Fruit fly (Drosophila melanogaster) whole organism, prepupa: Measurements from ENCODE around the gene Kebab.

Experiments used
- CG10631 ChIP-seq: fragments of 200-800 bp; sonication (Bioruptor generic); optimal IDR thresholded peaks from 2 replicates; lab custom pipeline; 2016; ENCODE audit warnings: missing biosample characterization, missing genetic modification characterization
- CG10669 ChIP-seq: fragments of 200-800 bp; sonication (Bioruptor generic); optimal IDR thresholded peaks from 3 replicates; lab custom pipeline; 2018; ENCODE audit warnings: missing biosample characterization, mild to moderate bottlenecking, missing genetic modification characterization, moderate library complexity
- CG11294 ChIP-seq: fragments of 200-800 bp; sonication (Bioruptor generic); IDR thresholded peaks from 2 replicates; pipeline ENCODE4 v1.3.6; 2022; ENCODE audit warnings: missing biosample characterization, missing genetic modification characterization
- CG11762 ChIP-seq: fragments of 200-800 bp; sonication (Bioruptor generic); optimal IDR thresholded peaks from 3 replicates; lab custom pipeline; 2016; ENCODE audit warnings: missing biosample characterization, missing genetic modification characterization; ENCODE audit not compliant: insufficient read depth
- CG11902 ChIP-seq: fragments of 200-800 bp; sonication (Bioruptor generic); optimal IDR thresholded peaks from 3 replicates; lab custom pipeline; 2016; ENCODE audit warnings: missing biosample characterization, missing genetic modification characterization
- CG15336 ChIP-seq: fragments of 200-800 bp; sonication (Bioruptor generic); IDR thresholded peaks from 2 replicates; pipeline ENCODE4 v1.3.6; 2022; ENCODE audit warnings: missing biosample characterization, missing genetic modification characterization
- CG1621 ChIP-seq: fragments of 200-800 bp; sonication (Bioruptor generic); optimal IDR thresholded peaks from 3 replicates; lab custom pipeline; 2018; ENCODE audit warnings: missing biosample characterization, mild to moderate bottlenecking, missing genetic modification characterization
- CG16779 ChIP-seq: fragments of 200-800 bp; sonication (Bioruptor generic); optimal IDR thresholded peaks from 3 replicates; lab custom pipeline; 2017; ENCODE audit warnings: missing biosample characterization, mild to moderate bottlenecking, missing genetic modification characterization
- CG31627 ChIP-seq: fragments of 200-800 bp; sonication (Bioruptor generic); optimal IDR thresholded peaks from 3 replicates; lab custom pipeline; 2016; ENCODE audit warnings: missing biosample characterization, missing genetic modification characterization
- CG32006 ChIP-seq: fragments of 200-800 bp; sonication (Bioruptor generic); optimal IDR thresholded peaks from 3 replicates; lab custom pipeline; 2017; ENCODE audit warnings: missing biosample characterization, mild to moderate bottlenecking, missing genetic modification characterization
- CG3919 ChIP-seq: fragments of 200-800 bp; sonication (Bioruptor generic); optimal IDR thresholded peaks from 3 replicates; lab custom pipeline; 2016; ENCODE audit warnings: missing biosample characterization, missing genetic modification characterization
- CG4318 ChIP-seq: fragments of 200-800 bp; sonication (Bioruptor generic); optimal IDR thresholded peaks from 3 replicates; lab custom pipeline; 2017; ENCODE audit warnings: missing biosample characterization, mild to moderate bottlenecking, missing genetic modification characterization
- CG6163 ChIP-seq: fragments of 200-800 bp; sonication (Bioruptor generic); IDR thresholded peaks from 3 replicates; pipeline ENCODE4 v1.3.6; 2022; ENCODE audit warnings: missing biosample characterization, missing genetic modification characterization
- CG6276 ChIP-seq: fragments of 200-800 bp; sonication (Bioruptor generic); optimal IDR thresholded peaks from 2 replicates; lab custom pipeline; 2017; ENCODE audit warnings: missing biosample characterization, mild to moderate bottlenecking, missing genetic modification characterization
- CG6792 ChIP-seq: fragments of 200-800 bp; sonication (Bioruptor generic); optimal IDR thresholded peaks from 3 replicates; lab custom pipeline; 2016; ENCODE audit warnings: missing biosample characterization, missing genetic modification characterization
- CG6808 ChIP-seq: fragments of 200-800 bp; sonication (Bioruptor generic); optimal IDR thresholded peaks from 3 replicates; lab custom pipeline; 2017; ENCODE audit warnings: missing biosample characterization, missing genetic modification characterization, mild to moderate bottlenecking, moderate library complexity, missing genetic modification reagents
- CG6854 ChIP-seq: fragments of 200-800 bp; sonication (Bioruptor generic); optimal IDR thresholded peaks from 2 replicates; lab custom pipeline; 2017; ENCODE audit warnings: missing biosample characterization, mild to moderate bottlenecking, missing genetic modification characterization
- CG7368 ChIP-seq: fragments of 200-800 bp; sonication (Bioruptor generic); optimal IDR thresholded peaks from 3 replicates; lab custom pipeline; 2016; ENCODE audit warnings: missing biosample characterization, missing genetic modification characterization
- CG8119 ChIP-seq: fragments of 200-800 bp; sonication (Bioruptor generic); IDR thresholded peaks from 3 replicates; pipeline ENCODE4 v1.3.6; 2022; ENCODE audit warnings: missing biosample characterization, missing genetic modification characterization
- CG8319 ChIP-seq: fragments of 200-800 bp; sonication (Bioruptor generic); optimal IDR thresholded peaks from 3 replicates; lab custom pipeline; 2016; ENCODE audit warnings: missing biosample characterization, missing genetic modification characterization
- CG8632 ChIP-seq: fragments of 200-800 bp; sonication (Bioruptor generic); optimal IDR thresholded peaks from 3 replicates; lab custom pipeline; 2016; ENCODE audit warnings: missing biosample characterization, missing genetic modification characterization
- Eip75B ChIP-seq: fragments of 200-800 bp; sonication (Bioruptor generic); optimal IDR thresholded peaks from 3 replicates; lab custom pipeline; 2016; ENCODE audit warnings: missing biosample characterization, missing genetic modification characterization
- Eip78C ChIP-seq: fragments of 200-800 bp; sonication (Bioruptor generic); peaks from one replicate; lab custom pipeline; 2016; ENCODE audit warnings: missing biosample characterization, missing genetic modification characterization
- Ets21C ChIP-seq: fragments of 200-800 bp; sonication (Bioruptor generic); optimal IDR thresholded peaks from 3 replicates; lab custom pipeline; 2016; ENCODE audit warnings: missing biosample characterization, missing genetic modification characterization
- Ets96B ChIP-seq: fragments of 200-800 bp; optimal IDR thresholded peaks from 2 replicates; lab custom pipeline; 2019; ENCODE audit warnings: missing biosample characterization, mild to moderate bottlenecking, missing genetic modification characterization, moderate library complexity
- Gug ChIP-seq: fragments of 200-800 bp; sonication (Bioruptor generic); IDR thresholded peaks from 2 replicates; pipeline ENCODE4 v1.3.6; 2022; ENCODE audit warnings: missing biosample characterization, missing genetic modification characterization
- Hr39 ChIP-seq: fragments of 200-800 bp; sonication (Bioruptor generic); optimal IDR thresholded peaks from 2 replicates; lab custom pipeline; 2016; ENCODE audit warnings: missing biosample characterization, missing genetic modification characterization
- Hr4 ChIP-seq: fragments of 200-800 bp; sonication (Bioruptor generic); optimal IDR thresholded peaks from 3 replicates; lab custom pipeline; 2016; ENCODE audit warnings: missing biosample characterization, missing genetic modification characterization
- Lpt ChIP-seq: fragments of 200-800 bp; sonication (Bioruptor generic); optimal IDR thresholded peaks from 3 replicates; lab custom pipeline; 2016; ENCODE audit warnings: missing biosample characterization, missing genetic modification characterization
- Met ChIP-seq: fragments of 200-800 bp; sonication (Bioruptor generic); optimal IDR thresholded peaks from 3 replicates; lab custom pipeline; 2016; ENCODE audit warnings: missing biosample characterization, missing genetic modification characterization
- Smox ChIP-seq: fragments of 200-800 bp; sonication (Bioruptor generic); optimal IDR thresholded peaks from 3 replicates; lab custom pipeline; 2016; ENCODE audit warnings: missing biosample characterization, missing genetic modification characterization
- Sox102F ChIP-seq: fragments of 200-800 bp; sonication (Bioruptor generic); optimal IDR thresholded peaks from 2 replicates; lab custom pipeline; 2016; ENCODE audit warnings: missing biosample characterization, mild to moderate bottlenecking, missing genetic modification characterization
- Sox14 ChIP-seq: fragments of 200-800 bp; sonication (Bioruptor generic); optimal IDR thresholded peaks from 3 replicates; lab custom pipeline; 2016; ENCODE audit warnings: missing biosample characterization, missing genetic modification characterization
- Sox15 ChIP-seq: fragments of 200-800 bp; sonication (Bioruptor generic); optimal IDR thresholded peaks from 3 replicates; lab custom pipeline; 2016; ENCODE audit warnings: missing biosample characterization, missing genetic modification characterization
- acj6 ChIP-seq: fragments of 200-800 bp; sonication (Bioruptor generic); optimal IDR thresholded peaks from 3 replicates; lab custom pipeline; 2016; ENCODE audit warnings: missing biosample characterization, missing genetic modification characterization
- cyc ChIP-seq: fragments of 200-800 bp; sonication (Bioruptor generic); optimal IDR thresholded peaks from 3 replicates; lab custom pipeline; 2016; ENCODE audit warnings: missing biosample characterization, missing genetic modification characterization
- eg ChIP-seq: fragments of 200-800 bp; sonication (Bioruptor generic); IDR thresholded peaks from 3 replicates; pipeline ENCODE4 v1.3.6; 2022; ENCODE audit warnings: missing biosample characterization, missing genetic modification characterization
- esn ChIP-seq: fragments of 200-800 bp; sonication (Bioruptor generic); optimal IDR thresholded peaks from 2 replicates; lab custom pipeline; 2016; ENCODE audit warnings: missing biosample characterization, mild to moderate bottlenecking, missing genetic modification characterization, moderate library complexity
- fd59A ChIP-seq: fragments of 200-800 bp; sonication (Bioruptor generic); optimal IDR thresholded peaks from 2 replicates; lab custom pipeline; 2017; ENCODE audit warnings: missing biosample characterization, mild to moderate bottlenecking, missing genetic modification characterization, missing genetic modification reagents
- fd85E ChIP-seq: fragments of 200-800 bp; sonication (Bioruptor generic); optimal IDR thresholded peaks from 3 replicates; lab custom pipeline; 2016; ENCODE audit warnings: missing biosample characterization, missing genetic modification characterization
- fkh ChIP-seq: fragments of 200-800 bp; sonication (Bioruptor generic); optimal IDR thresholded peaks from 3 replicates; lab custom pipeline; 2017; ENCODE audit warnings: missing biosample characterization, mild to moderate bottlenecking, missing genetic modification characterization, moderate library complexity
- lz ChIP-seq: fragments of 200-800 bp; sonication (Bioruptor generic); optimal IDR thresholded peaks from 3 replicates; lab custom pipeline; 2016; ENCODE audit warnings: missing biosample characterization, missing genetic modification characterization
- net ChIP-seq: fragments of 200-800 bp; sonication (Bioruptor generic); optimal IDR thresholded peaks from 3 replicates; lab custom pipeline; 2016; ENCODE audit warnings: missing biosample characterization, missing genetic modification characterization
- pdm3 ChIP-seq: fragments of 200-800 bp; sonication (Bioruptor generic); optimal IDR thresholded peaks from 3 replicates; lab custom pipeline; 2016; ENCODE audit warnings: missing biosample characterization, missing genetic modification characterization
- salr ChIP-seq, 2 experiments: fragments of 200-800 bp; sonication (Bioruptor generic); optimal IDR thresholded peaks; 3 replicates each; lab custom pipeline; 2016 to 2018; ENCODE audit warnings: missing biosample characterization in 2 of 2, missing genetic modification characterization in 2 of 2, mild to moderate bottlenecking in 1 of 2
- spab ChIP-seq: fragments of 200-800 bp; sonication (Bioruptor generic); optimal IDR thresholded peaks from 2 replicates; lab custom pipeline; 2017; ENCODE audit warnings: missing biosample characterization, mild to moderate bottlenecking, missing genetic modification characterization, missing genetic modification reagents
- ss ChIP-seq, 2 experiments: fragments of 200-800 bp; sonication (Bioruptor generic); optimal IDR thresholded peaks; 2 replicates in 1 of 2; 3 replicates in 1 of 2; lab custom pipeline; 2017 to 2018; ENCODE audit warnings: mild to moderate bottlenecking in 2 of 2, missing biosample characterization in 2 of 2, missing genetic modification characterization in 2 of 2, moderate library complexity in 1 of 2
- svp ChIP-seq: fragments of 200-800 bp; sonication (Bioruptor generic); peaks from one replicate; lab custom pipeline; 2016; ENCODE audit warnings: missing biosample characterization, missing genetic modification characterization

The Kebab gene

dm6 chr2L:2054289-2054688, 9.0 kb downstream of the Kebab start, which contains the start of gene Or22c:
Gene Or22c, plus strand, starts transcription at chr2L:2054589.
- TF ChIP-seq spab (GFP tag; lab: Kevin White, UChicago) (no peak), Met (GFP tag; lab: Kevin White, UChicago) (no peak), net (GFP tag; lab: Kevin White, UChicago) (no peak), CG15336 (GFP tag; lab: Robert Waterston, UW) (no peak), salr (GFP tag; optimal IDR thresholded peaks at IDR 0.05; lab: Kevin White, UChicago) (no peak), Sox15 (no peak), svp (no peak), Gug (GFP tag; lab: Robert Waterston, UW) (no peak), CG6163 (GFP tag; lab: Robert Waterston, UW) (no peak), CG10631 (GFP tag; lab: Kevin White, UChicago) (no peak), Sox102F (GFP tag; lab: Kevin White, UChicago) (no peak), Hr39 (no peak), Ets96B (no peak), CG10669 (GFP tag; lab: Kevin White, UChicago) (no peak), CG11294 (no peak), CG31627 (GFP tag; lab: Kevin White, UChicago) (no peak), eg (GFP tag; lab: Robert Waterston, UW) (no peak)
- TF ChIP-seq, all 60 proteins: peak for 0

dm6 chr2L:2072970-2073369, 27.7 kb downstream of the Kebab start:
- 0 out of 3 replicates have a peak, but pooled peaks have one; percentile 18 for TF ChIP-seq eg (GFP tag; lab: Robert Waterston, UW)
- TF ChIP-seq Lpt (GFP tag; lab: Kevin White, UChicago) = no peak
- peak; percentile 41 for TF ChIP-seq CG6808 (GFP tag; lab: Kevin White, UChicago)
- TF ChIP-seq CG6792 (GFP tag; lab: Kevin White, UChicago) = peak; percentile 8
- no peak for TF ChIP-seq CG11762 (GFP tag; lab: Kevin White, UChicago)
- no peak for TF ChIP-seq Sox15
- no peak for TF ChIP-seq CG1621 (tag; lab: Kevin White, UChicago)
- TF ChIP-seq cyc = peak; percentile 10
- peak; percentile 35 for TF ChIP-seq acj6 (GFP tag; lab: Kevin White, UChicago)
- TF ChIP-seq Hr4 (GFP tag; lab: Kevin White, UChicago) = peak; percentile 27
- TF ChIP-seq fkh (GFP tag; lab: Kevin White, UChicago) = no peak
- peak; percentile 42 for TF ChIP-seq CG3919
- TF ChIP-seq CG16779 (tag; lab: Kevin White, UChicago) = no peak
- no peak for TF ChIP-seq CG11294
- no peak for TF ChIP-seq esn (GFP tag; lab: Kevin White, UChicago)
- no peak for TF ChIP-seq Gug (GFP tag; lab: Robert Waterston, UW)
- TF ChIP-seq Met (GFP tag; lab: Kevin White, UChicago) = peak; percentile 16
- no peak for TF ChIP-seq CG11902 (GFP tag; lab: Kevin White, UChicago)
- peak; percentile 51 for TF ChIP-seq CG10669 (GFP tag; lab: Kevin White, UChicago)
- peak; percentile 36 for TF ChIP-seq pdm3 (GFP tag; lab: Kevin White, UChicago)
- peak; percentile 21 for TF ChIP-seq CG32006 (GFP tag; lab: Kevin White, UChicago)
- no peak for TF ChIP-seq Sox14 (GFP tag; lab: Kevin White, UChicago)
- TF ChIP-seq CG8119 = 0 out of 3 replicates have a peak, but pooled peaks have one; percentile 14
- no peak for TF ChIP-seq fd85E (GFP tag; lab: Kevin White, UChicago)
- peak; percentile 43 for TF ChIP-seq CG10631 (GFP tag; lab: Kevin White, UChicago)
- peak; percentile 17 for TF ChIP-seq Smox (GFP tag; lab: Kevin White, UChicago)
- peak; percentile 41; the same call in 1 of the 3 replicates for TF ChIP-seq CG6163 (GFP tag; lab: Robert Waterston, UW)
- peak; percentile 13 for TF ChIP-seq lz (GFP tag; lab: Kevin White, UChicago)
- TF ChIP-seq fd59A = peak; percentile 43
- TF ChIP-seq Sox102F (GFP tag; lab: Kevin White, UChicago) = no peak
- TF ChIP-seq CG4318 = no peak
- TF ChIP-seq CG31627 (GFP tag; lab: Kevin White, UChicago) = no peak
- TF ChIP-seq Ets21C (GFP tag; lab: Kevin White, UChicago) = no peak
- TF ChIP-seq ss (GFP tag; optimal IDR thresholded peaks at IDR 0.05; lab: Kevin White, UChicago) = peak in 1 of 2 experiments; percentile 62
- peak in 1 of 2 experiments; percentile 41 for TF ChIP-seq salr (GFP tag; optimal IDR thresholded peaks at IDR 0.05; lab: Kevin White, UChicago)
- no peak for TF ChIP-seq CG6276
- peak; percentile 13 for TF ChIP-seq CG7368
- no peak for TF ChIP-seq net (GFP tag; lab: Kevin White, UChicago)
- peak; percentile 41 for TF ChIP-seq Eip75B
- no peak for TF ChIP-seq CG6854
- TF ChIP-seq svp = peak; percentile 30
- TF ChIP-seq Ets96B = peak; percentile 51
- peak; percentile 32 for TF ChIP-seq Eip78C
- TF ChIP-seq CG8319 (GFP tag; lab: Kevin White, UChicago) = peak; percentile 9
- TF ChIP-seq CG8632 = peak; percentile 6
